Fruit fly (Drosophila melanogaster): ENCODE measurements around the gene CG32240.

The CG32240 gene

dm6 chr3L:4367339-4367738, 14.1 kb downstream of the CG32240 start, which contains the start of gene CG11342 (continued):
- TF ChIP-seq nerfin-2 (GFP tag; IDR thresholded peaks at IDR 0.05; ENCODE audit: partially characterized antibody): peak; percentile 34; the same call in 1 of the 2 replicates
- peak; percentile 80 for TF ChIP-seq BEAF-32 (GFP tag; optimal IDR thresholded peaks at IDR 0.05)
- TF ChIP-seq nmo (GFP tag; optimal IDR thresholded peaks at IDR 0.05): no peak
- peak; percentile 15 for TF ChIP-seq CG12659 (GFP tag; optimal IDR thresholded peaks at IDR 0.05)
- TF ChIP-seq amos (GFP tag; IDR thresholded peaks at IDR 0.05; ENCODE audit: partially characterized antibody): peak; percentile 85
- TF ChIP-seq sr (GFP tag; IDR thresholded peaks at IDR 0.05): no peak
- TF ChIP-seq tgo (GFP tag; IDR thresholded peaks at IDR 0.05): no peak
- TF ChIP-seq chinmo (GFP tag; IDR thresholded peaks at IDR 0.05; ENCODE audit: partially characterized antibody): peak; percentile 82; the same call in 2 of the 4 replicates
- peak; percentile 89 for TF ChIP-seq Dp (GFP tag; optimal IDR thresholded peaks at IDR 0.05)
- no peak for TF ChIP-seq CG15011 (GFP tag; optimal IDR thresholded peaks at IDR 0.05)
- peak; percentile 89 for TF ChIP-seq CG10267 (tag; optimal IDR thresholded peaks at IDR 0.05)
- TF ChIP-seq D19A (tag; optimal IDR thresholded peaks at IDR 0.05): no peak
- no peak for TF ChIP-seq croc (GFP tag; conservative IDR thresholded peaks at IDR 0.05)
- peak; percentile 64 for TF ChIP-seq vnd (GFP tag; IDR thresholded peaks at IDR 0.05; ENCODE audit: partially characterized antibody)
- no peak for TF ChIP-seq lab (GFP tag; optimal IDR thresholded peaks at IDR 0.05)
- TF ChIP-seq CG1233 (GFP tag; optimal IDR thresholded peaks at IDR 0.05): no peak
- peak; percentile 94 for TF ChIP-seq hbn (GFP tag; IDR thresholded peaks at IDR 0.05; ENCODE audit: partially characterized antibody)
- TF ChIP-seq sob (GFP tag; IDR thresholded peaks at IDR 0.05): 0 out of 2 replicates have a peak, but pooled peaks have one; percentile 10
- no peak for TF ChIP-seq TFAM (GFP tag; optimal IDR thresholded peaks at IDR 0.05)
- TF ChIP-seq stwl (tag; optimal IDR thresholded peaks at IDR 0.05): peak; percentile 99
- peak; percentile 85 for TF ChIP-seq Scr (GFP tag; IDR thresholded peaks at IDR 0.05; ENCODE audit: partially characterized antibody)
- TF ChIP-seq CG34224 (GFP tag; IDR thresholded peaks at IDR 0.05; ENCODE audit: partially characterized antibody): peak; percentile 88
- no peak for TF ChIP-seq Awh (GFP tag; IDR thresholded peaks at IDR 0.05)
- peak; percentile 86 for TF ChIP-seq Med (GFP tag)
- TF ChIP-seq unc-4 (GFP tag; IDR thresholded peaks at IDR 0.05; ENCODE audit: partially characterized antibody): peak; percentile 89

DNA sequence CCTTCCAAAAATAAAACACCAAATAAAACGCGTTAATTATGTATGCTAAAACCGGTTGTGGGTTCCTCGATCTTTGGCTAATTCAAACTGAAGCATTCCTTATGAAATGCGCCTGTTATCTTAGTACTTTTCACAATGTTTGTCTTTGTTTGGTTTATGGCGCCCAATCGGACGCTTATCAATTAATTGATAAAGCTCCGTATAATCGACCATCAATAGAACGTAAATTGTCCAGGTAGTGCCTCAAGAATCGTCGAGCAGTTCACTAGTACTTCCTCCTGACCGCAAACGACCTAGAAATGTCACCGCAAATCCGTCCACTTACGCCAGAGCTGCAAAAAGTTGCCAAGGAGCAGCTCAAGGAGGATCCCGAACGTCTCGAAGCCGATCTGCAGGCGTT, 16.2 kb downstream of the CG32240 start, which contains the start of gene CG33514:
Gene CG33514 (plus strand): TSS at position 238 of the 400 bp plus-strand sequence.
- TF ChIP-seq grn (GFP tag; optimal IDR thresholded peaks at IDR 0.05) (peak; percentile 46), Med (GFP tag) (peak; percentile 25), sug (tag; optimal IDR thresholded peaks at IDR 0.05) (peak; percentile 77), mirr (GFP tag; optimal IDR thresholded peaks at IDR 0.05) (peak; percentile 2), chm (GFP tag; IDR thresholded peaks at IDR 0.05) (0 out of 2 replicates have a peak, but pooled peaks have one; percentile 3), exex (tag; optimal IDR thresholded peaks at IDR 0.05) (peak; percentile 94), CG10147 (GFP tag; optimal IDR thresholded peaks at IDR 0.05) (no peak), kay (GFP tag; optimal IDR thresholded peaks at IDR 0.05) (no peak)

- peak; percentile 73 for TF ChIP-seq CG32767 (GFP tag; IDR thresholded peaks at IDR 0.05)
- TF ChIP-seq Hr3 (GFP tag; optimal IDR thresholded peaks at IDR 0.05): peak; percentile 95
- peak; percentile 82 for TF ChIP-seq Chrac-16 (GFP tag; optimal IDR thresholded peaks at IDR 0.05)
- peak; percentile 42 for TF ChIP-seq bbx (GFP tag; IDR thresholded peaks at IDR 0.05; ENCODE audit: partially characterized antibody)
- peak; percentile 66 for TF ChIP-seq CG12104 (GFP tag; optimal IDR thresholded peaks at IDR 0.05)
- TF ChIP-seq tll (GFP tag; optimal IDR thresholded peaks at IDR 0.05): no peak
- no peak for TF ChIP-seq CG17186 (GFP tag; optimal IDR thresholded peaks at IDR 0.05)
- peak; percentile 28 for TF ChIP-seq ac (GFP tag; optimal IDR thresholded peaks at IDR 0.05)
- no peak for TF ChIP-seq Max (GFP tag; optimal IDR thresholded peaks at IDR 0.05)
- no peak for TF ChIP-seq kni (GFP tag; optimal IDR thresholded peaks at IDR 0.05)
- TF ChIP-seq tap (tag; optimal IDR thresholded peaks at IDR 0.05): peak; percentile 71
- no peak for TF ChIP-seq CG12236 (GFP tag; optimal IDR thresholded peaks at IDR 0.05)
- peak; percentile 85 for TF ChIP-seq CG10543 (GFP tag; optimal IDR thresholded peaks at IDR 0.05)
Observed at dm6 chr3L:4363887-4364794, 17.3 kb downstream of the CG32240 start, which contains the start of the genes Cip4 and mRpS6. Cip4 (minus strand) TSS chr3L:4364102. mRpS6 (plus strand) TSS chr3L:4364550.

Measured in whole organism, embryonic.